Worm (Caenorhabditis elegans): ENCODE results near the gene M02H5.8.

- TF ChIP-seq elt-2 (tag; optimal IDR thresholded peaks at IDR 0.05) (no peak), ces-1 (GFP tag; optimal IDR thresholded peaks at IDR 0.05) (no peak), lin-13 (GFP tag; optimal IDR thresholded peaks at IDR 0.05) (no peak), sox-4 (tag; optimal IDR thresholded peaks at IDR 0.05) (no peak), jun-1 (tag; optimal IDR thresholded peaks at IDR 0.05) (no peak), skn-1 (tag; optimal IDR thresholded peaks at IDR 0.05) (no peak), lin-39 (tag; optimal IDR thresholded peaks at IDR 0.05) (no peak)
These were observed 11.7 kb upstream of the M02H5.8 start, which contains the start of gene B0554.1 for ce11 chrV:438094-438493.

Measured in whole organism, L1 larva.